Worm (Caenorhabditis elegans): ENCODE results near the gene C31H1.1.

Gene C31H1.1

ce11 chrIV:5766804-5767203 lies 30.4 kb upstream of the C31H1.1 start:
- TF ChIP-seq unc-130 (GFP tag; optimal IDR thresholded peaks at IDR 0.05) (no peak), ces-1 (GFP tag; optimal IDR thresholded peaks at IDR 0.05) (no peak), unc-62 (GFP tag; optimal IDR thresholded peaks at IDR 0.05 in 1 of 2) (peak in 1 of 2 experiments; percentile 91), unc-62 (tag; optimal IDR thresholded peaks at IDR 0.05) (no peak)

- no peak for TF ChIP-seq nhr-6 (tag; optimal IDR thresholded peaks at IDR 0.05)
- no peak for TF ChIP-seq F26F4.8 (GFP tag; conservative IDR thresholded peaks at IDR 0.05)
- TF ChIP-seq ces-1 (GFP tag; optimal IDR thresholded peaks at IDR 0.05): no peak
- no peak for TF ChIP-seq unc-39 (tag; optimal IDR thresholded peaks at IDR 0.05)
- TF ChIP-seq jun-1 (tag; optimal IDR thresholded peaks at IDR 0.05): no peak
- TF ChIP-seq hif-1 (tag; optimal IDR thresholded peaks at IDR 0.05): peak in 1 of 2 experiments; percentile 67
- peak; percentile 36 to 38 for TF ChIP-seq lsy-2 (tag; optimal IDR thresholded peaks at IDR 0.05)
- no peak for TF ChIP-seq daf-8 (GFP tag; IDR thresholded peaks at IDR 0.05)
- TF ChIP-seq nhr-111 (GFP tag; optimal IDR thresholded peaks at IDR 0.05): no peak
- TF ChIP-seq zip-2 (tag; optimal IDR thresholded peaks at IDR 0.05): no peak
- TF ChIP-seq F49E8.2 (tag; optimal IDR thresholded peaks at IDR 0.05; ENCODE audit: borderline replicate concordance): no peak
- peak; percentile 47 for TF ChIP-seq dmd-6 (GFP tag; IDR thresholded peaks at IDR 0.05)
- no peak for TF ChIP-seq ceh-28 (tag; optimal IDR thresholded peaks at IDR 0.05)
- TF ChIP-seq nhr-42 (GFP tag; IDR thresholded peaks at IDR 0.05): no peak
- TF ChIP-seq nhr-25 (tag; optimal IDR thresholded peaks at IDR 0.05; ENCODE audit: borderline replicate concordance, insufficient read depth): no peak
- TF ChIP-seq egl-27 (tag; optimal IDR thresholded peaks at IDR 0.05): no peak
- no peak for TF ChIP-seq zip-11 (GFP tag; IDR thresholded peaks at IDR 0.05)
- no peak for TF ChIP-seq zfp-2 (tag; optimal IDR thresholded peaks at IDR 0.05)
- no peak for TF ChIP-seq skn-1 (tag; optimal IDR thresholded peaks at IDR 0.05)
- TF ChIP-seq tra-1 (GFP tag; IDR thresholded peaks at IDR 0.05): no peak
- no peak for TF ChIP-seq lin-1 (GFP tag; IDR thresholded peaks at IDR 0.05)
- peak; percentile 81 for TF ChIP-seq nhr-48 (tag; optimal IDR thresholded peaks at IDR 0.05)
- TF ChIP-seq php-3 (GFP tag; IDR thresholded peaks at IDR 0.05): no peak
- peak; percentile 11 for TF ChIP-seq mep-1 (tag; optimal IDR thresholded peaks at IDR 0.05)
- no peak for TF ChIP-seq vab-7 (GFP tag; IDR thresholded peaks at IDR 0.05)
- TF ChIP-seq R02D3.7 (tag; optimal IDR thresholded peaks at IDR 0.05): no peak
- TF ChIP-seq lin-13 (GFP tag; optimal IDR thresholded peaks at IDR 0.05): no peak
- TF ChIP-seq lir-3 (tag; optimal IDR thresholded peaks at IDR 0.05): no peak
- TF ChIP-seq ceh-82 (tag; optimal IDR thresholded peaks at IDR 0.05): no peak
- peak; percentile 38 for TF ChIP-seq nhr-77 (tag; optimal IDR thresholded peaks at IDR 0.05)
- TF ChIP-seq nhr-10 (tag; optimal IDR thresholded peaks at IDR 0.05): peak; percentile 69
- no peak for TF ChIP-seq mdt-29 (GFP tag; IDR thresholded peaks at IDR 0.05)
- TF ChIP-seq lin-15B (tag; optimal IDR thresholded peaks at IDR 0.05): no peak
- TF ChIP-seq Y75B8A.6 (GFP tag; IDR thresholded peaks at IDR 0.05): no peak
- no peak for TF ChIP-seq dmd-8 (GFP tag; IDR thresholded peaks at IDR 0.05)
- no peak for TF ChIP-seq nhr-76 (tag; optimal IDR thresholded peaks at IDR 0.05)
- no peak for TF ChIP-seq snpc-4 (tag; optimal IDR thresholded peaks at IDR 0.05)
- TF ChIP-seq D1046.2 (GFP tag; IDR thresholded peaks at IDR 0.05): no peak
- TF ChIP-seq nhr-28 (tag; optimal IDR thresholded peaks at IDR 0.05): peak; percentile 88
- no peak for TF ChIP-seq unc-62 (GFP tag; optimal IDR thresholded peaks at IDR 0.05 in 1 of 2)
- TF ChIP-seq unc-62 (tag; optimal IDR thresholded peaks at IDR 0.05): no peak
- no peak for TF ChIP-seq madf-9 (GFP tag; conservative IDR thresholded peaks at IDR 0.05)
- no peak for TF ChIP-seq ZK546.5 (tag; optimal IDR thresholded peaks at IDR 0.05)
- TF ChIP-seq hlh-11 (tag; optimal IDR thresholded peaks at IDR 0.05): peak; percentile 89
- no peak for TF ChIP-seq zag-1 (tag; optimal IDR thresholded peaks at IDR 0.05)
- TF ChIP-seq T26A8.4 (GFP tag; IDR thresholded peaks at IDR 0.05): no peak
- TF ChIP-seq fos-1 (tag; optimal IDR thresholded peaks at IDR 0.05): no peak
- no peak for TF ChIP-seq nhr-11 (tag; optimal IDR thresholded peaks at IDR 0.05)
- no peak for TF ChIP-seq ctbp-1 (GFP tag; IDR thresholded peaks at IDR 0.05)
- TF ChIP-seq pha-4 (GFP tag; IDR thresholded peaks at IDR 0.05): no peak
- no peak for TF ChIP-seq pha-4 (tag; optimal IDR thresholded peaks at IDR 0.05)
These were observed 18.9 kb upstream of the C31H1.1 start for ce11 chrIV:5778342-5778741.

All from whole organism, L4 larva.